Fruit fly (Drosophila melanogaster) whole organism, embryonic: ENCODE data around the gene Cpsf100.

Experiments
- CG11723 ChIP-seq: fragments of 200-800 bp; sonication (Bioruptor generic); optimal IDR thresholded peaks from 2 replicates; lab custom pipeline; 2017; ENCODE audit warnings: missing biosample characterization, mild to moderate bottlenecking, missing genetic modification characterization
- CG12744 ChIP-seq: fragments of 200-800 bp; sonication (Bioruptor generic); optimal IDR thresholded peaks from 2 replicates; lab custom pipeline; 2016; ENCODE audit warnings: missing biosample characterization, missing genetic modification characterization
- CG12769 ChIP-seq: fragments of 200-800 bp; sonication (Bioruptor generic); optimal IDR thresholded peaks from 2 replicates; lab custom pipeline; 2019; ENCODE audit warnings: missing biosample characterization, mild to moderate bottlenecking, missing genetic modification characterization, moderate library complexity
- CG15479 ChIP-seq: fragments of 200-800 bp; sonication (Bioruptor generic); optimal IDR thresholded peaks from 3 replicates; lab custom pipeline; 2019; ENCODE audit warnings: missing biosample characterization, mild to moderate bottlenecking, missing genetic modification characterization, moderate library complexity
- CG17359 ChIP-seq: fragments of 200-800 bp; sonication (Bioruptor generic); optimal IDR thresholded peaks from 3 replicates; lab custom pipeline; 2018; ENCODE audit warnings: missing biosample characterization, mild to moderate bottlenecking, missing genetic modification characterization, moderate library complexity
- CG18011 ChIP-seq: fragments of 200-800 bp; sonication (Bioruptor generic); optimal IDR thresholded peaks from 2 replicates; lab custom pipeline; 2017; ENCODE audit warnings: missing biosample characterization, missing genetic modification characterization, mild to moderate bottlenecking, moderate library complexity, missing genotype
- CG2129 ChIP-seq: fragments of 200-800 bp; sonication (Bioruptor generic); IDR thresholded peaks from 2 replicates; pipeline ENCODE4 v1.3.6; 2022; ENCODE audit warnings: missing biosample characterization, missing genetic modification characterization; ENCODE audit not compliant: partially characterized antibody
- CG33557 ChIP-seq: fragments of 200-800 bp; sonication (Bioruptor generic); optimal IDR thresholded peaks from 2 replicates; lab custom pipeline; 2019; ENCODE audit warnings: missing biosample characterization, mild to moderate bottlenecking, missing genetic modification characterization, moderate library complexity
- CG4328 ChIP-seq: fragments of 200-800 bp; sonication (Bioruptor generic); optimal IDR thresholded peaks from 3 replicates; lab custom pipeline; 2017; ENCODE audit warnings: missing biosample characterization, missing genetic modification reagents, missing genetic modification characterization
- CG4820 ChIP-seq: fragments of 200-800 bp; sonication (Bioruptor generic); optimal IDR thresholded peaks from 3 replicates; lab custom pipeline; 2016; ENCODE audit warnings: missing biosample characterization, missing genetic modification characterization
- CG6254 ChIP-seq: fragments of 200-800 bp; sonication (Bioruptor generic); optimal IDR thresholded peaks from 3 replicates; lab custom pipeline; 2017; ENCODE audit warnings: mild to moderate bottlenecking, missing biosample characterization, missing genetic modification reagents, missing genetic modification characterization
- CG6689 ChIP-seq: fragments of 200-800 bp; sonication (Bioruptor generic); IDR thresholded peaks from 2 replicates; pipeline ENCODE4 v1.3.6; 2022; ENCODE audit warnings: missing biosample characterization, missing genetic modification characterization
- CG6791 ChIP-seq: fragments of 200-800 bp; sonication (Bioruptor generic); IDR thresholded peaks from 3 replicates; pipeline ENCODE4 v1.3.6; 2022; ENCODE audit warnings: missing biosample characterization, missing genetic modification characterization; ENCODE audit not compliant: partially characterized antibody
- CG7786 ChIP-seq: fragments of 200-800 bp; sonication (Bioruptor generic); optimal IDR thresholded peaks from 2 replicates; lab custom pipeline; 2016; ENCODE audit warnings: missing biosample characterization, missing genetic modification characterization
- Dp ChIP-seq: fragments of 200-800 bp; sonication (Bioruptor generic); optimal IDR thresholded peaks from 2 replicates; lab custom pipeline; 2018; ENCODE audit warnings: missing biosample characterization, mild to moderate bottlenecking, missing genetic modification characterization, moderate library complexity
- E2f1 ChIP-seq: fragments of 200-800 bp; sonication (Bioruptor generic); IDR thresholded peaks from 2 replicates; pipeline ENCODE4 v1.3.6; 2022; ENCODE audit warnings: missing biosample characterization, missing genetic modification characterization
- E2f2 ChIP-seq: fragments of 200-800 bp; sonication (Bioruptor generic); IDR thresholded peaks from 2 replicates; pipeline ENCODE4 v1.3.6; 2022; ENCODE audit warnings: missing biosample characterization, missing genetic modification characterization
- Fer3 ChIP-seq: fragments of 200-800 bp; sonication (Bioruptor generic); optimal IDR thresholded peaks from 2 replicates; lab custom pipeline; 2018; ENCODE audit warnings: missing biosample characterization, mild to moderate bottlenecking, missing genetic modification characterization, moderate library complexity
- Gsc ChIP-seq: fragments of 200-800 bp; sonication (Bioruptor generic); IDR thresholded peaks from 2 replicates; pipeline ENCODE4 v1.3.6; 2022; ENCODE audit warnings: missing biosample characterization, missing genetic modification characterization
- HLHmδ ChIP-seq: fragments of 200-800 bp; sonication (Bioruptor generic); optimal IDR thresholded peaks from 2 replicates; lab custom pipeline; 2018; ENCODE audit warnings: missing biosample characterization, mild to moderate bottlenecking, missing genetic modification characterization, moderate library complexity
- Hr51 ChIP-seq, 2 experiments: fragments of 200-800 bp; sonication (Bioruptor generic); optimal IDR thresholded peaks; 2 replicates in 1 of 2; 3 replicates in 1 of 2; lab custom pipeline; 2016 to 2018; ENCODE audit warnings: missing biosample characterization in 2 of 2, missing genetic modification characterization in 2 of 2, mild to moderate bottlenecking in 1 of 2, moderate library complexity in 1 of 2
- Hsf ChIP-seq: fragments of 200-800 bp; sonication (Bioruptor generic); optimal IDR thresholded peaks from 3 replicates; lab custom pipeline; 2016; ENCODE audit warnings: missing biosample characterization, missing genetic modification characterization
- Kr ChIP-seq: fragments of 200-800 bp; sonication (Bioruptor generic); optimal IDR thresholded peaks from 2 replicates; lab custom pipeline; 2017; ENCODE audit warnings: missing biosample characterization, mild to moderate bottlenecking, missing genetic modification characterization
- Mad ChIP-seq: fragments of 200-800 bp; sonication (Bioruptor generic); optimal IDR thresholded peaks from 2 replicates; lab custom pipeline; 2016; ENCODE audit warnings: missing biosample characterization, missing genetic modification characterization
- Mrtf ChIP-seq: fragments of 200-800 bp; sonication (Bioruptor generic); IDR thresholded peaks from 3 replicates; pipeline ENCODE4 v1.3.6; 2022; ENCODE audit warnings: missing biosample characterization, missing genetic modification characterization
- NFAT ChIP-seq: fragments of 200-800 bp; sonication (Bioruptor generic); IDR thresholded peaks from 2 replicates; pipeline ENCODE4 v1.3.6; 2022; ENCODE audit warnings: missing biosample characterization, missing genetic modification characterization
- Nf-YC ChIP-seq: fragments of 200-800 bp; optimal IDR thresholded peaks from 3 replicates; lab custom pipeline; 2019; ENCODE audit warnings: missing biosample characterization, mild to moderate bottlenecking, missing genetic modification characterization, moderate library complexity
- Oaz ChIP-seq: fragments of 200-800 bp; sonication (Bioruptor generic); IDR thresholded peaks from 2 replicates; pipeline ENCODE4 v1.3.6; 2022; ENCODE audit warnings: missing biosample characterization, missing genetic modification characterization
- Rfx ChIP-seq: fragments of 200-800 bp; sonication (Bioruptor generic); IDR thresholded peaks from 2 replicates; pipeline ENCODE4 v1.3.6; 2022; ENCODE audit warnings: missing biosample characterization, missing genetic modification characterization
- Tbp ChIP-seq: fragments of >200 bp; optimal IDR thresholded peaks from 2 replicates; lab custom pipeline; 2018; ENCODE audit warnings: missing biosample characterization, missing genetic modification characterization
- ap ChIP-seq: fragments of 200-800 bp; sonication (Bioruptor generic); IDR thresholded peaks from 2 replicates; pipeline ENCODE4 v1.3.6; 2022; ENCODE audit warnings: missing biosample characterization, missing genetic modification characterization
- ara ChIP-seq: fragments of 200-800 bp; sonication (Bioruptor generic); IDR thresholded peaks from 2 replicates; pipeline ENCODE4 v1.3.6; 2022; ENCODE audit warnings: missing biosample characterization, missing genetic modification characterization
- bab2 ChIP-seq: fragments of 200-800 bp; sonication (Bioruptor generic); optimal IDR thresholded peaks from 2 replicates; lab custom pipeline; 2016; ENCODE audit warnings: missing biosample characterization, missing genetic modification characterization
- bsh ChIP-seq, 2 experiments: fragments of 200-800 bp; sonication (Bioruptor generic); optimal IDR thresholded peaks; 2 replicates each; lab custom pipeline; 2017 to 2018; ENCODE audit warnings: mild to moderate bottlenecking in 2 of 2, missing biosample characterization in 2 of 2, missing genetic modification characterization in 2 of 2, moderate library complexity in 1 of 2
- btn ChIP-seq: fragments of 200-800 bp; sonication (Bioruptor generic); optimal IDR thresholded peaks from 2 replicates; lab custom pipeline; 2016; ENCODE audit warnings: missing biosample characterization, missing genetic modification characterization
- chif ChIP-seq, 2 experiments: fragments of 200-800 bp; sonication (Bioruptor generic); optimal IDR thresholded peaks; 3 replicates each; lab custom pipeline; 2016; ENCODE audit warnings: missing biosample characterization in 2 of 2, missing genetic modification characterization in 2 of 2
- dan ChIP-seq: fragments of 200-800 bp; sonication (Bioruptor generic); IDR thresholded peaks from 2 replicates; pipeline ENCODE4 v1.3.6; 2022; ENCODE audit warnings: missing biosample characterization, missing genetic modification characterization
- dmrt99B ChIP-seq: fragments of 200-800 bp; sonication (Bioruptor generic); optimal IDR thresholded peaks from 2 replicates; lab custom pipeline; 2018; ENCODE audit warnings: missing biosample characterization, mild to moderate bottlenecking, missing genetic modification characterization, moderate library complexity
- fd102C ChIP-seq: fragments of 200-800 bp; sonication (Bioruptor generic); optimal IDR thresholded peaks from 2 replicates; lab custom pipeline; 2018; ENCODE audit warnings: missing biosample characterization, mild to moderate bottlenecking, missing genetic modification characterization, moderate library complexity
- h ChIP-seq: fragments of >200 bp; optimal IDR thresholded peaks from 2 replicates; lab custom pipeline; 2017
- ken ChIP-seq: fragments of 200-800 bp; sonication (Bioruptor generic); IDR thresholded peaks from 3 replicates; pipeline ENCODE4 v1.3.6; 2022; ENCODE audit warnings: missing biosample characterization, missing genetic modification characterization
- kni ChIP-seq: fragments of 200-800 bp; sonication (Bioruptor generic); optimal IDR thresholded peaks from 3 replicates; lab custom pipeline; 2017; ENCODE audit warnings: mild to moderate bottlenecking, missing biosample characterization, missing genetic modification reagents, missing genetic modification characterization
- mirr ChIP-seq: fragments of 200-800 bp; sonication (Bioruptor generic); optimal IDR thresholded peaks from 3 replicates; lab custom pipeline; 2018; ENCODE audit warnings: missing biosample characterization, mild to moderate bottlenecking, missing genetic modification characterization
- pan ChIP-seq, 4 experiments: fragments of >200 bp in 3 of 4; fragments of 200-800 bp in 1 of 4; sonication (Bioruptor generic) in 1 of 4; optimal IDR thresholded peaks in 3 of 4; IDR thresholded peaks in 1 of 4; 2 replicates each; pipeline versions ENCODE4 v1.3.6 to Lab custom; 2017 to 2022; ENCODE audit warnings: missing biosample characterization in 2 of 4, missing genetic modification characterization in 2 of 4, mixed read lengths in 1 of 4
- pho ChIP-seq: fragments of 200-800 bp; sonication (Bioruptor generic); optimal IDR thresholded peaks from 2 replicates; lab custom pipeline; 2016; ENCODE audit warnings: missing biosample characterization, missing genetic modification characterization
- pum ChIP-seq: fragments of 200-800 bp; sonication (Bioruptor generic); optimal IDR thresholded peaks from 2 replicates; lab custom pipeline; 2016; ENCODE audit warnings: missing biosample characterization, missing genetic modification characterization
- rib ChIP-seq: fragments of 200-800 bp; sonication (Bioruptor generic); IDR thresholded peaks from 2 replicates; pipeline ENCODE4 v1.3.6; 2022; ENCODE audit warnings: missing biosample characterization, missing genetic modification characterization
- ro ChIP-seq: fragments of 200-800 bp; sonication (Bioruptor generic); IDR thresholded peaks from 2 replicates; pipeline ENCODE4 v1.3.6; 2022; ENCODE audit warnings: missing biosample characterization, missing genetic modification characterization
- wdn ChIP-seq: fragments of 200-800 bp; sonication (Bioruptor generic); IDR thresholded peaks from 2 replicates; pipeline ENCODE4 v1.3.6; 2022; ENCODE audit warnings: missing biosample characterization, missing genetic modification characterization
- zf30C ChIP-seq: fragments of 200-800 bp; sonication (Bioruptor generic); optimal IDR thresholded peaks from 3 replicates; lab custom pipeline; 2018; ENCODE audit warnings: missing biosample characterization, mild to moderate bottlenecking, missing genetic modification characterization

Gene Cpsf100

DNA sequence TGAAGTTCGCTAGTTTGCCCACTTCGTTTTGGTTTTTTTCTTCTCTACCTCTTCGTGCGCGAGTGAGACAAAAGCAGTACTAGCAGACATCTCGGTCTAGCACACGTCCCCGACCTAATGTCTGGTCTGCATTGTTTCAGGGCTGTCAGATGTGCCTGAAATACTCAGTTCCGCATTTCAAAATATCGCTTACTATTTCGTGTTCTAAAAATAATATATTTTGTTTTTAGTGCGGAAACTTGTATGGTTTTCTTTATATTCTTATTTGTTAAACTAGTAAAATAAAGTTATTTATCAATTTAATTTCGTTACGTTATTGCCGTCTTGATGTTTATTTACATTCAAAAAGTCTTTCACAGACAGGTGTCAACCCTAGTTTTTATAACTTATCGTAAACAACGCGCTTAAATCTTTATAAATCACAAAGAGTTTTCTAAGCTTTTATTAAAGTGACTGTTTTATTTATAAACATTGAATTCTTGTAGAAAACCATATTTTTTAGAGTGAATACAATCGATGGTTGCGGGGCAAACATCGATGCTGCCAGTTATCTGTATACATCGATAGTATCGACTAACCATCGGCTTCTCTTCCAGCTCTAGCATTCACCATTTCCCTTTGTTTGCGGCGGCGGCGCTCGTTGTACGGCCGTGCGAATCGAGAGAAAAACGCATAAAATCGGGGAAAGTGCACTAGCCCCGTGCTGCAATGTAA lies 29.0 kb downstream of the Cpsf100 start (continued):
- peak; percentile 37 for TF ChIP-seq CG6254
- no peak for TF ChIP-seq CG6689
- no peak for TF ChIP-seq ken (GFP tag; lab: Robert Waterston, UW)
- TF ChIP-seq btn (GFP tag; lab: Kevin White, UChicago) = peak; percentile 10
- TF ChIP-seq h (lab: Kevin White, UChicago) = no peak
- TF ChIP-seq Oaz (GFP tag; lab: Robert Waterston, UW) = no peak
- no peak for TF ChIP-seq ara (GFP tag; lab: Robert Waterston, UW)
- TF ChIP-seq Tbp = no peak
- peak; percentile 25 for TF ChIP-seq CG18011
- TF ChIP-seq kni = no peak
- peak; percentile 61 for TF ChIP-seq CG12769 (tag; lab: Kevin White, UChicago)
- TF ChIP-seq Hsf (GFP tag; lab: Kevin White, UChicago) = peak; percentile 50
- no peak for TF ChIP-seq E2f2 (GFP tag; lab: Robert Waterston, UW)
- no peak for TF ChIP-seq ro (GFP tag; lab: Robert Waterston, UW)
- TF ChIP-seq rib (GFP tag; lab: Robert Waterston, UW) = no peak
- peak; percentile 2 for TF ChIP-seq CG11723 (GFP tag; lab: Kevin White, UChicago)
- peak; percentile 15 for TF ChIP-seq Mad (GFP tag; lab: Kevin White, UChicago)
- peak; percentile 2 for TF ChIP-seq CG12744 (GFP tag; lab: Kevin White, UChicago)
- peak; percentile 47 for TF ChIP-seq mirr
- peak; percentile 79 for TF ChIP-seq Fer3 (tag; lab: Kevin White, UChicago)
- no peak for TF ChIP-seq E2f1 (GFP tag; lab: Robert Waterston, UW)
- no peak for TF ChIP-seq wdn (GFP tag; lab: Robert Waterston, UW)
- TF ChIP-seq HLHmδ (GFP tag; lab: Kevin White, UChicago) = peak; percentile 31
- peak; percentile 52 for TF ChIP-seq bab2 (GFP tag; lab: Kevin White, UChicago)
- TF ChIP-seq Hr51 (GFP tag; optimal IDR thresholded peaks at IDR 0.05; lab: Kevin White, UChicago) = peak; percentile 56 to 83
- TF ChIP-seq Rfx = no peak
- TF ChIP-seq CG2129 (GFP tag; lab: Robert Waterston, UW) = no peak
- peak; percentile 74 for TF ChIP-seq dmrt99B (tag; lab: Kevin White, UChicago)
- peak; percentile 70 for TF ChIP-seq CG4328
- TF ChIP-seq Mrtf (GFP tag; lab: Robert Waterston, UW) = no peak
- peak in 1 of 2 experiments; percentile 73 for TF ChIP-seq bsh (GFP tag; optimal IDR thresholded peaks at IDR 0.05; lab: Kevin White, UChicago)
- peak; percentile 72 for TF ChIP-seq Nf-YC
- peak; percentile 46 to 47 for TF ChIP-seq chif (GFP tag; optimal IDR thresholded peaks at IDR 0.05; lab: Kevin White, UChicago)
- TF ChIP-seq CG6791 (GFP tag; lab: Robert Waterston, UW) = no peak
- no peak for TF ChIP-seq pan (optimal IDR thresholded peaks at IDR 0.05; lab: Kevin White, UChicago)
- TF ChIP-seq pan (GFP tag; optimal IDR thresholded peaks at IDR 0.05 in 1 of 2, IDR thresholded peaks at IDR 0.05 in 1 of 2) = no peak
- no peak for TF ChIP-seq pum (GFP tag; lab: Kevin White, UChicago)
- peak; percentile 68 for TF ChIP-seq pho
- TF ChIP-seq Gsc (GFP tag; lab: Robert Waterston, UW) = no peak
- no peak for TF ChIP-seq fd102C
- no peak for TF ChIP-seq CG15479 (GFP tag; lab: Kevin White, UChicago)
- TF ChIP-seq CG33557 (GFP tag; lab: Kevin White, UChicago) = peak; percentile 52
- TF ChIP-seq CG4820 (GFP tag; lab: Kevin White, UChicago) = peak; percentile 49
- peak; percentile 16 for TF ChIP-seq CG7786 (GFP tag; lab: Kevin White, UChicago)
- no peak for TF ChIP-seq dan (GFP tag; lab: Robert Waterston, UW)
- no peak for TF ChIP-seq ap (GFP tag; lab: Robert Waterston, UW)
- no peak for TF ChIP-seq NFAT (GFP tag; lab: Robert Waterston, UW)
- TF ChIP-seq zf30C = no peak
- TF ChIP-seq CG17359 = peak; percentile 75
- TF ChIP-seq Dp (GFP tag; lab: Kevin White, UChicago) = peak; percentile 18
- no peak for TF ChIP-seq Kr (GFP tag; lab: Kevin White, UChicago)
